Fruit fly (Drosophila melanogaster) whole organism, embryonic: Measurements from ENCODE around the gene MED15.

ENCODE experiments used
- ATbp ChIP-seq: fragments of 200-800 bp; sonication (Bioruptor generic); optimal IDR thresholded peaks from 2 replicates; lab custom pipeline; 2017; ENCODE audit warnings: missing biosample characterization, mild to moderate bottlenecking, missing genetic modification characterization, missing genetic modification reagents
- Awh ChIP-seq: fragments of 200-800 bp; sonication (Bioruptor generic); IDR thresholded peaks from 2 replicates; pipeline ENCODE4, ENCODE4 v1.3.6; 2022; ENCODE audit warnings: missing biosample characterization, missing genetic modification characterization
- CG10366 ChIP-seq: fragments of 200-800 bp; sonication (Bioruptor generic); IDR thresholded peaks from 2 replicates; pipeline ENCODE4 v1.3.6; 2022; ENCODE audit warnings: missing biosample characterization, missing genetic modification characterization
- CG10431 ChIP-seq: fragments of 200-800 bp; sonication (Bioruptor generic); optimal IDR thresholded peaks from 3 replicates; lab custom pipeline; 2018; ENCODE audit warnings: missing biosample characterization, mild to moderate bottlenecking, missing genetic modification characterization
- CG10462 ChIP-seq: fragments of 200-800 bp; sonication (Bioruptor generic); optimal IDR thresholded peaks from 2 replicates; lab custom pipeline; 2016; ENCODE audit warnings: missing biosample characterization, missing genetic modification characterization
- CG10654 ChIP-seq: fragments of 200-800 bp; sonication (Bioruptor generic); optimal IDR thresholded peaks from 2 replicates; lab custom pipeline; 2016; ENCODE audit warnings: missing biosample characterization, missing genetic modification characterization
- CG11247 ChIP-seq: fragments of 200-800 bp; sonication (Bioruptor generic); IDR thresholded peaks from 2 replicates; pipeline ENCODE4 v1.3.6; 2022; ENCODE audit warnings: missing biosample characterization, missing genetic modification characterization
- CG11504 ChIP-seq: fragments of 200-800 bp; sonication (Bioruptor generic); optimal IDR thresholded peaks from 3 replicates; lab custom pipeline; 2019; ENCODE audit warnings: missing biosample characterization, mild to moderate bottlenecking, missing genetic modification characterization, moderate library complexity
- CG11560 ChIP-seq: fragments of 200-800 bp; sonication (Bioruptor generic); IDR thresholded peaks from 3 replicates; pipeline ENCODE4 v1.3.6; 2022; ENCODE audit warnings: missing biosample characterization, missing genetic modification characterization
- CG11723 ChIP-seq: fragments of 200-800 bp; sonication (Bioruptor generic); optimal IDR thresholded peaks from 2 replicates; lab custom pipeline; 2017; ENCODE audit warnings: missing biosample characterization, mild to moderate bottlenecking, missing genetic modification characterization
- CG12391 ChIP-seq: fragments of 200-800 bp; sonication (Bioruptor generic); optimal IDR thresholded peaks from 3 replicates; lab custom pipeline; 2018; ENCODE audit warnings: missing biosample characterization, mild to moderate bottlenecking, missing genetic modification characterization, moderate library complexity
- CG12942 ChIP-seq: fragments of 200-800 bp; sonication (Bioruptor generic); optimal IDR thresholded peaks from 3 replicates; lab custom pipeline; 2016; ENCODE audit warnings: missing biosample characterization, missing genetic modification characterization
- CG13296 ChIP-seq: fragments of 200-800 bp; sonication (Bioruptor generic); optimal IDR thresholded peaks from 3 replicates; lab custom pipeline; 2018; ENCODE audit warnings: missing biosample characterization, mild to moderate bottlenecking, missing genetic modification characterization
- CG15269 ChIP-seq: fragments of 200-800 bp; sonication (Bioruptor generic); optimal IDR thresholded peaks from 2 replicates; lab custom pipeline; 2018; ENCODE audit warnings: missing biosample characterization, mild to moderate bottlenecking, missing genetic modification characterization, moderate library complexity
- CG31224 ChIP-seq: fragments of 200-800 bp; sonication (Bioruptor generic); IDR thresholded peaks from 2 replicates; pipeline ENCODE4 v1.3.6; 2022; ENCODE audit warnings: missing biosample characterization, missing genetic modification characterization
- CG31365 ChIP-seq: fragments of 200-800 bp; sonication (Bioruptor generic); optimal IDR thresholded peaks from 2 replicates; lab custom pipeline; 2018; ENCODE audit warnings: missing biosample characterization, mild to moderate bottlenecking, missing genetic modification characterization
- CG31441 ChIP-seq: fragments of 200-800 bp; sonication (Bioruptor generic); IDR thresholded peaks from 2 replicates; pipeline ENCODE4 v1.3.6; 2022; ENCODE audit warnings: missing biosample characterization, missing genetic modification characterization
- CG4282 ChIP-seq: fragments of 200-800 bp; sonication (Bioruptor generic); optimal IDR thresholded peaks from 2 replicates; lab custom pipeline; 2016; ENCODE audit warnings: missing biosample characterization, missing genetic modification characterization
- CG8944 ChIP-seq: fragments of 200-800 bp; sonication (Bioruptor generic); optimal IDR thresholded peaks from 3 replicates; lab custom pipeline; 2016; ENCODE audit warnings: missing biosample characterization, missing genetic modification characterization
- CHES-1-like ChIP-seq: fragments of 200-800 bp; sonication (Bioruptor generic); optimal IDR thresholded peaks from 2 replicates; lab custom pipeline; 2016; ENCODE audit warnings: missing biosample characterization, missing genetic modification characterization
- CkIIα-i1 ChIP-seq: fragments of 200-800 bp; sonication (Bioruptor generic); IDR thresholded peaks from 2 replicates; pipeline ENCODE4 v1.3.6; 2022; ENCODE audit warnings: missing biosample characterization, missing genetic modification characterization
- Dfd ChIP-seq, 2 experiments: fragments of >200 bp; optimal IDR thresholded peaks; 2 replicates each; lab custom pipeline; 2017; ENCODE audit warnings: missing biosample characterization in 2 of 2, missing genetic modification characterization in 2 of 2
- E2f2 ChIP-seq: fragments of 200-800 bp; sonication (Bioruptor generic); IDR thresholded peaks from 2 replicates; pipeline ENCODE4 v1.3.6; 2022; ENCODE audit warnings: missing biosample characterization, missing genetic modification characterization
- Ets97D ChIP-seq: fragments of 200-800 bp; sonication (Bioruptor generic); optimal IDR thresholded peaks from 3 replicates; lab custom pipeline; 2016; ENCODE audit warnings: missing biosample characterization, missing genetic modification characterization
- Fer1 ChIP-seq: fragments of 200-800 bp; sonication (Bioruptor generic); optimal IDR thresholded peaks from 2 replicates; lab custom pipeline; 2017; ENCODE audit warnings: missing biosample characterization, mild to moderate bottlenecking, missing genetic modification characterization
- HLH54F ChIP-seq: fragments of 200-800 bp; sonication (Bioruptor generic); optimal IDR thresholded peaks from 3 replicates; lab custom pipeline; 2016; ENCODE audit warnings: missing biosample characterization, missing genetic modification characterization
- Hr3 ChIP-seq: fragments of 200-800 bp; sonication (Bioruptor generic); optimal IDR thresholded peaks from 3 replicates; lab custom pipeline; 2016; ENCODE audit warnings: missing biosample characterization, missing genetic modification characterization
- Hsf ChIP-seq: fragments of 200-800 bp; sonication (Bioruptor generic); optimal IDR thresholded peaks from 3 replicates; lab custom pipeline; 2016; ENCODE audit warnings: missing biosample characterization, missing genetic modification characterization
- NK7.1 ChIP-seq: fragments of 200-800 bp; sonication (Bioruptor generic); optimal IDR thresholded peaks from 3 replicates; lab custom pipeline; 2016; ENCODE audit warnings: missing biosample characterization, missing genetic modification characterization
- Nf-YB ChIP-seq: fragments of 200-800 bp; sonication (Bioruptor generic); optimal IDR thresholded peaks from 3 replicates; lab custom pipeline; 2019; ENCODE audit warnings: missing biosample characterization, mild to moderate bottlenecking, missing genetic modification characterization, moderate library complexity
- Oaz ChIP-seq: fragments of 200-800 bp; sonication (Bioruptor generic); IDR thresholded peaks from 2 replicates; pipeline ENCODE4 v1.3.6; 2022; ENCODE audit warnings: missing biosample characterization, missing genetic modification characterization
- PHDP ChIP-seq: fragments of 200-800 bp; sonication (Bioruptor generic); optimal IDR thresholded peaks from 3 replicates; lab custom pipeline; 2018; ENCODE audit warnings: missing biosample characterization, mild to moderate bottlenecking, missing genetic modification characterization, moderate library complexity
- Tbp ChIP-seq: fragments of >200 bp; optimal IDR thresholded peaks from 2 replicates; lab custom pipeline; 2018; ENCODE audit warnings: missing biosample characterization, missing genetic modification characterization
- ab ChIP-seq: fragments of 200-800 bp; sonication (Bioruptor generic); optimal IDR thresholded peaks from 2 replicates; lab custom pipeline; 2016; ENCODE audit warnings: missing biosample characterization, missing genetic modification characterization
- abd-A ChIP-seq: fragments of 200-800 bp; sonication (Bioruptor generic); optimal IDR thresholded peaks from 3 replicates; lab custom pipeline; 2019; ENCODE audit warnings: missing biosample characterization, mild to moderate bottlenecking, missing genetic modification characterization, moderate library complexity
- ac ChIP-seq: fragments of 200-800 bp; sonication (Bioruptor generic); optimal IDR thresholded peaks from 3 replicates; lab custom pipeline; 2017; ENCODE audit warnings: missing biosample characterization, mild to moderate bottlenecking, missing genetic modification characterization
- ase ChIP-seq: fragments of 200-800 bp; sonication (Bioruptor generic); IDR thresholded peaks from 3 replicates; pipeline ENCODE4 v1.3.6; 2022; ENCODE audit warnings: missing biosample characterization, missing genetic modification characterization
- chm ChIP-seq: fragments of 200-800 bp; sonication (Bioruptor generic); IDR thresholded peaks from 2 replicates; pipeline ENCODE4 v1.3.6; 2022; ENCODE audit warnings: missing biosample characterization, missing genetic modification characterization
- fu2 ChIP-seq: fragments of 200-800 bp; sonication (Bioruptor generic); optimal IDR thresholded peaks from 2 replicates; lab custom pipeline; 2016; ENCODE audit warnings: missing biosample characterization, missing genetic modification characterization
- lmd ChIP-seq: fragments of 200-800 bp; sonication (Bioruptor generic); IDR thresholded peaks from 2 replicates; pipeline ENCODE4 v1.3.6; 2022; ENCODE audit warnings: missing biosample characterization, missing genetic modification characterization
- nerfin-1 ChIP-seq: fragments of 200-800 bp; sonication (Bioruptor generic); optimal IDR thresholded peaks from 3 replicates; lab custom pipeline; 2019; ENCODE audit warnings: missing biosample characterization, mild to moderate bottlenecking, missing genetic modification characterization, moderate library complexity
- p53 ChIP-seq: fragments of 200-800 bp; sonication (Bioruptor generic); optimal IDR thresholded peaks from 2 replicates; lab custom pipeline; 2016; ENCODE audit warnings: missing biosample characterization, missing genetic modification characterization
- pfk ChIP-seq: fragments of 200-800 bp; sonication (Bioruptor generic); optimal IDR thresholded peaks from 2 replicates; lab custom pipeline; 2018; ENCODE audit warnings: missing biosample characterization, mild to moderate bottlenecking, missing genetic modification characterization, moderate library complexity
- run ChIP-seq: fragments of 200-800 bp; sonication (Bioruptor generic); optimal IDR thresholded peaks from 3 replicates; lab custom pipeline; 2018; ENCODE audit warnings: missing biosample characterization, mild to moderate bottlenecking, missing genetic modification characterization
- sc ChIP-seq, 3 experiments: fragments of >200 bp in 2 of 3; fragments of 200-800 bp in 1 of 3; sonication (Bioruptor generic) in 1 of 3; optimal IDR thresholded peaks; 2 replicates in 2 of 3; 3 replicates in 1 of 3; lab custom pipeline; 2017; ENCODE audit warnings: mild to moderate bottlenecking in 1 of 3, missing biosample characterization in 1 of 3, missing genetic modification characterization in 1 of 3, missing genetic modification reagents in 1 of 3
- stwl ChIP-seq: fragments of 200-800 bp; sonication (Bioruptor generic); optimal IDR thresholded peaks from 3 replicates; lab custom pipeline; 2018; ENCODE audit warnings: missing biosample characterization, mild to moderate bottlenecking, missing genetic modification characterization, moderate library complexity
- tll ChIP-seq, 2 experiments: fragments of 200-800 bp in 1 of 2; fragments of >200 bp in 1 of 2; sonication (Bioruptor generic) in 1 of 2; optimal IDR thresholded peaks; 2 replicates each; lab custom pipeline; 2017 to 2019; ENCODE audit warnings: missing biosample characterization in 2 of 2, missing genetic modification characterization in 2 of 2, mild to moderate bottlenecking in 1 of 2, moderate library complexity in 1 of 2
- unc-4 ChIP-seq: fragments of 200-800 bp; sonication (Bioruptor generic); IDR thresholded peaks from 2 replicates; pipeline ENCODE4 v1.3.6; 2022; ENCODE audit warnings: missing biosample characterization, missing genetic modification characterization; ENCODE audit not compliant: partially characterized antibody
- wor ChIP-seq: fragments of 200-800 bp; sonication (Bioruptor generic); IDR thresholded peaks from 2 replicates; pipeline ENCODE4 v1.3.6; 2022; ENCODE audit warnings: missing biosample characterization, missing genetic modification characterization

Gene MED15

DNA sequence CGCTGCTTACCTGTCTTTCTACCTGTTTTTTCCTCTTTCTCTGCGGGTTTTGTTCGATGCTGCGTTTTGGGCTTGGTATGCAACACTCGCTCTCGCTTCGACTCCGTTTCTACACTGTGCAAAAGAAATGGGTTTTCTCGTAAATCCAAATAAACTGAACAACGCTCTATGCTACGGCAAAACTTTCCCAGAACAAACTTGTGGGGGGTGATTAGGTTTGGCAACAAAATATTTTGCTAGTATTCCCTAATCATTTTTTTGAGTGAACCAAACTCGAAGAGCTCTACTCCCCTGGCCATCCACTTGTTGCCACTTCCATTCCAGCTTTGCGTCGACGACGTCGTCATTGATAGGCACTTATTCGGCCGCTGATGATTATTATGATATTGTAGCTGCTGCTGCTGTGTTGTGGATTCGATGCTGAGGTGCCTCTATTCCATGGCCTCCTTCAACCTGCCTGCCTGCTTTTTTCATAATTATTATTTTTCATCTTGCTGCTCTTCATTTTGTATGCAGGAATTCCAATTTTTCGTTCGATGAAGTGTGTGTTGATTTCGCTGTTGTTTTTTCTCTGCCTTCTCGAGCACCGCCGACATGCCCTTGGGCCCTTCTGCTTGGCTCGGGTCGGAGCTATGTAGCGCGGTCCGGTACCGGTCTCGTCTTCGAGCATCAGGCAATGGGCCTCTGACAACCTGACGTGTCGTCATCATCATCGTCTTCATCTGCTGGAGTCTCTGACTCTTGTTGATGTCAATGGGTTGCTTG lies 30.7 kb upstream of the MED15 start (continued):
- TF ChIP-seq p53 (GFP tag; lab: Kevin White, UChicago) = peak; percentile 72
- TF ChIP-seq CG10431 = no peak
- no peak for TF ChIP-seq CG13296 (GFP tag; lab: Kevin White, UChicago)
- peak; percentile 50 for TF ChIP-seq CG4282 (GFP tag; lab: Kevin White, UChicago)
- TF ChIP-seq Ets97D (GFP tag; lab: Kevin White, UChicago) = peak; percentile 43
- no peak for TF ChIP-seq PHDP
- peak; percentile 80; the same call in 2 of the 3 replicates for TF ChIP-seq ase (GFP tag; lab: Robert Waterston, UW)
- TF ChIP-seq sc (optimal IDR thresholded peaks at IDR 0.05; lab: Kevin White, UChicago) = no peak
- TF ChIP-seq sc (GFP tag; optimal IDR thresholded peaks at IDR 0.05; lab: Kevin White, UChicago) = peak; percentile 70
- peak; percentile 87 for TF ChIP-seq CG31441 (GFP tag; lab: Robert Waterston, UW)
- TF ChIP-seq CG10462 (GFP tag; lab: Kevin White, UChicago) = peak; percentile 71
- peak; percentile 87 for TF ChIP-seq ATbp (GFP tag; lab: Kevin White, UChicago)
- TF ChIP-seq CG8944 = peak; percentile 87
- TF ChIP-seq nerfin-1 (tag; lab: Kevin White, UChicago) = peak; percentile 73
- no peak for TF ChIP-seq CG11560 (tag; lab: Robert Waterston, UW)
- TF ChIP-seq HLH54F (GFP tag; lab: Kevin White, UChicago) = peak; percentile 40
- TF ChIP-seq wor (GFP tag; lab: Robert Waterston, UW) = peak; percentile 77
- TF ChIP-seq pfk (GFP tag; lab: Kevin White, UChicago) = no peak
- TF ChIP-seq stwl (tag; lab: Kevin White, UChicago) = peak; percentile 23
- TF ChIP-seq chm (GFP tag; lab: Robert Waterston, UW) = peak; percentile 78; the same call in 1 of the 2 replicates
- TF ChIP-seq Tbp (GFP tag; lab: Kevin White, UChicago) = no peak
- TF ChIP-seq CG11723 (GFP tag; lab: Kevin White, UChicago) = peak; percentile 66
- TF ChIP-seq Dfd (GFP tag; optimal IDR thresholded peaks at IDR 0.05; lab: Kevin White, UChicago) = no peak
- no peak for TF ChIP-seq CG15269 (tag; lab: Kevin White, UChicago)
- no peak for TF ChIP-seq CG11504
- peak; percentile 44 for TF ChIP-seq NK7.1 (GFP tag; lab: Kevin White, UChicago)
- TF ChIP-seq ac = peak; percentile 58
- peak; percentile 76 for TF ChIP-seq Awh (GFP tag; lab: Robert Waterston, UW)
- peak; percentile 45 for TF ChIP-seq Nf-YB (GFP tag; lab: Kevin White, UChicago)
- TF ChIP-seq E2f2 = peak; percentile 62
- no peak for TF ChIP-seq Fer1 (GFP tag; lab: Kevin White, UChicago)
- TF ChIP-seq ab (GFP tag; lab: Kevin White, UChicago) = peak; percentile 70
- peak; percentile 75 for TF ChIP-seq Hr3 (GFP tag; lab: Kevin White, UChicago)
- TF ChIP-seq CG31224 (GFP tag; lab: Robert Waterston, UW) = peak; percentile 46; the same call in 1 of the 2 replicates
- TF ChIP-seq run = peak; percentile 50
- TF ChIP-seq lmd (GFP tag; lab: Robert Waterston, UW) = peak; percentile 77
- TF ChIP-seq fu2 = peak; percentile 58
- TF ChIP-seq tll (GFP tag; optimal IDR thresholded peaks at IDR 0.05; lab: Kevin White, UChicago) = no peak
- peak; percentile 85 for TF ChIP-seq CG10654 (GFP tag; lab: Kevin White, UChicago)
- peak; percentile 87 for TF ChIP-seq CG12391
- TF ChIP-seq unc-4 (GFP tag; lab: Robert Waterston, UW) = no peak
- TF ChIP-seq Oaz (GFP tag; lab: Robert Waterston, UW) = peak; percentile 61
- no peak for TF ChIP-seq CG11247 (GFP tag; lab: Robert Waterston, UW)
- TF ChIP-seq CkIIα-i1 (GFP tag; lab: Robert Waterston, UW) = no peak
- TF ChIP-seq CG31365 (tag; lab: Kevin White, UChicago) = peak; percentile 48
- TF ChIP-seq abd-A (tag; lab: Kevin White, UChicago) = no peak
- peak; percentile 78 for TF ChIP-seq CHES-1-like
- TF ChIP-seq CG10366 (GFP tag; lab: Robert Waterston, UW) = peak; percentile 84
- TF ChIP-seq Hsf (GFP tag; lab: Kevin White, UChicago) = peak; percentile 82
- TF ChIP-seq CG12942 (GFP tag; lab: Kevin White, UChicago) = peak; percentile 79
